Worm (Caenorhabditis elegans) whole organism, early embryonic: ENCODE results near the gene cutl-11.

Source experiments
- B0310.2 ChIP-seq: sonication (generic microtip); optimal IDR thresholded peaks from 2 replicates; lab custom pipeline; 2016; ENCODE audit warnings: mild to moderate bottlenecking, missing genetic modification characterization, missing compliant biosample characterization
- aly-1 ChIP-seq: sonication (generic microtip); optimal IDR thresholded peaks from 2 replicates; lab custom pipeline; 2016; ENCODE audit warnings: missing genetic modification characterization, missing compliant biosample characterization
- ama-1 ChIP-seq: fragments of 150-350 bp; optimal IDR thresholded peaks from 2 replicates; lab custom pipeline; 2014
- ceh-13 ChIP-seq: fragments of 200-800 bp; sonication (Bioruptor generic); optimal IDR thresholded peaks from 2 replicates; lab custom pipeline; 2018; ENCODE audit warnings: mild to moderate bottlenecking, missing genetic modification characterization, missing compliant biosample characterization
- ceh-36 ChIP-seq: sonication (generic microtip); optimal IDR thresholded peaks from 2 replicates; lab custom pipeline; 2016; ENCODE audit warnings: missing genetic modification characterization, inconsistent platforms, missing compliant biosample characterization
- ets-7 ChIP-seq: sonication (generic microtip); optimal IDR thresholded peaks from 2 replicates; lab custom pipeline; 2016; ENCODE audit warnings: missing genotype, missing genetic modification characterization, missing compliant biosample characterization
- flt-1 ChIP-seq: fragments of 200-800 bp; sonication (Bioruptor generic); IDR thresholded peaks from 2 replicates; pipeline ENCODE4 v1.3.6; 2022; ENCODE audit warnings: missing genetic modification characterization, missing compliant biosample characterization
- pes-1 ChIP-seq: fragments of 200-800 bp; sonication (Bioruptor generic); IDR thresholded peaks from 2 replicates; pipeline ENCODE4 v1.3.6; 2022; ENCODE audit warnings: missing genetic modification reagents, missing genetic modification characterization, missing compliant biosample characterization
- sea-1 ChIP-seq: fragments of 200-800 bp; sonication (Bioruptor generic); conservative IDR thresholded peaks from 2 replicates; pipeline ENCODE4 v1.3.6; 2022; ENCODE audit warnings: missing genetic modification characterization, missing compliant biosample characterization
- tbx-37 ChIP-seq: fragments of 200-800 bp; sonication (Bioruptor generic); conservative IDR thresholded peaks from 2 replicates; pipeline ENCODE4 v1.3.6; 2022; ENCODE audit warnings: missing genetic modification reagents, missing genetic modification characterization, missing compliant biosample characterization
- tra-4 ChIP-seq: sonication (generic microtip); optimal IDR thresholded peaks from 2 replicates; lab custom pipeline; 2017; ENCODE audit warnings: missing genetic modification characterization, missing compliant biosample characterization

DNA sequence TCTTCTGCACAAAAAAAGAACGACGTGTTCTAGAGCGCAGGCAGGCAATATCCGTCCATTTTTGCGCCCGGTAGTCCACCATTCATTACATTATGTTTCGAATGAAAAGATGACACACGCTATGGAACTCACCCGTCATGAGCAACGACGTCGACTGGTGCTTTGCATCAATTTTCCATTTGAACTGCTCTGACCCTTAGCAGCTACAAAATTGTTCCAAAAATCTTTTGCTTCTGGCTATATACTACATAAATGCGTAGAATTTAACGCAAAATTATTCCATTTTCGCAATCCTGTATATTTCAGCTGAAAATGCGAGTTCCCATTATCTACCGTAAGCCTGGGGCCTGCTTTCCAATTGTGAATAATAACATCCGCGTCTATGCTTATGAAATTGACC, 7.7 kb upstream of the cutl-11 start, which contains the start of gene T04F8.3:
- TF ChIP-seq ets-7 (no peak), ceh-13 (GFP tag; lab: Kevin White, UChicago) (no peak), pes-1 (GFP tag; lab: Robert Waterston, UW) (no peak), tbx-37 (no peak), ama-1 (no peak), flt-1 (GFP tag; lab: Robert Waterston, UW) (no peak), aly-1 (tag; lab: Kevin White, UChicago) (no peak), sea-1 (no peak), ceh-36 (tag; lab: Kevin White, UChicago) (no peak), B0310.2 (tag; lab: Kevin White, UChicago) (no peak), tra-4 (tag; lab: Kevin White, UChicago) (no peak)
